Worm (Caenorhabditis elegans) whole organism, early embryonic: ENCODE data around the gene sru-29.

Experiments used
- ama-1 ChIP-seq: fragments of 150-350 bp; optimal IDR thresholded peaks from 2 replicates; lab custom pipeline; 2014
- ceh-13 ChIP-seq: fragments of 200-800 bp; sonication (Bioruptor generic); optimal IDR thresholded peaks from 2 replicates; lab custom pipeline; 2018; ENCODE audit warnings: mild to moderate bottlenecking, missing genetic modification characterization, missing compliant biosample characterization
- ets-7 ChIP-seq: sonication (generic microtip); optimal IDR thresholded peaks from 2 replicates; lab custom pipeline; 2016; ENCODE audit warnings: missing genotype, missing genetic modification characterization, missing compliant biosample characterization
- flt-1 ChIP-seq: fragments of 200-800 bp; sonication (Bioruptor generic); IDR thresholded peaks from 2 replicates; pipeline ENCODE4 v1.3.6; 2022; ENCODE audit warnings: missing genetic modification characterization, missing compliant biosample characterization
- hnd-1 ChIP-seq: sonication (generic microtip); optimal IDR thresholded peaks from 2 replicates; lab custom pipeline; 2016; ENCODE audit warnings: missing genetic modification characterization, missing compliant biosample characterization
- scrt-1 ChIP-seq: fragments of 200-800 bp; sonication (Bioruptor generic); IDR thresholded peaks from 2 replicates; pipeline ENCODE4 v1.3.6; 2022; ENCODE audit warnings: missing genetic modification characterization, missing compliant biosample characterization
- tbx-37 ChIP-seq: fragments of 200-800 bp; sonication (Bioruptor generic); conservative IDR thresholded peaks from 2 replicates; pipeline ENCODE4 v1.3.6; 2022; ENCODE audit warnings: missing genetic modification reagents, missing genetic modification characterization, missing compliant biosample characterization

ce11 chrV:9782045-9782444 is 29.2 kb upstream of the sru-29 start:
- no peak for TF ChIP-seq scrt-1 (GFP tag; lab: Robert Waterston, UW)
- no peak for TF ChIP-seq hnd-1 (tag; lab: Kevin White, UChicago)
- TF ChIP-seq ceh-13 (GFP tag; lab: Kevin White, UChicago): no peak
- no peak for TF ChIP-seq ama-1 (lab: Kevin White, UChicago)
- TF ChIP-seq ets-7 (tag; lab: Kevin White, UChicago): no peak
- TF ChIP-seq tbx-37 (GFP tag; lab: Robert Waterston, UW): no peak
- TF ChIP-seq flt-1: no peak
